Fruit fly (Drosophila melanogaster) whole organism: ENCODE measurements around the gene Dnaaf6.

Experiments
- CG8478 ChIP-seq: fragments of >200 bp; optimal IDR thresholded peaks from 2 replicates; lab custom pipeline; 2018; ENCODE audit warnings: inconsistent platforms
- Dll ChIP-seq: fragments of >200 bp; optimal IDR thresholded peaks from 2 replicates; lab custom pipeline; 2017
- EcR ChIP-seq, 2 experiments: fragments of >200 bp; optimal IDR thresholded peaks; 2 replicates each; lab custom pipeline; 2017; ENCODE audit warnings: missing biosample characterization in 2 of 2, missing genetic modification characterization in 2 of 2, missing genetic modification reagents in 2 of 2
- pan ChIP-seq: fragments of >200 bp; optimal IDR thresholded peaks from 2 replicates; lab custom pipeline; 2017
- psq ChIP-seq: fragments of >200 bp; optimal IDR thresholded peaks from 2 replicates; lab custom pipeline; 2017
- usp ChIP-seq: fragments of >200 bp; optimal IDR thresholded peaks from 2 replicates; lab custom pipeline; 2017; ENCODE audit warnings: missing biosample characterization, missing genetic modification characterization, mixed read lengths

Gene Dnaaf6

dm6 chr3L:14697005-14697404 is 12.4 kb downstream of the Dnaaf6 start, which contains the start of gene CG13474:
TSS of gene CG13474 (minus strand) at chr3L:14697105.
- TF ChIP-seq usp (GFP tag; lab: Kevin White, UChicago) (no peak), EcR (GFP tag; optimal IDR thresholded peaks at IDR 0.05; lab: Kevin White, UChicago) (no peak), pan (no peak), psq (no peak), CG8478 (lab: Kevin White, UChicago) (no peak), Dll (lab: Kevin White, UChicago) (no peak)

dm6 chr3L:14701578-14701977 is 17.0 kb downstream of the Dnaaf6 start, which contains the start of gene CG17177:
TSS of gene CG17177 (minus strand) at chr3L:14701678.
- no peak for TF ChIP-seq CG8478 (lab: Kevin White, UChicago)

- TF ChIP-seq pan: no peak
- no peak for TF ChIP-seq Dll (lab: Kevin White, UChicago)
- TF ChIP-seq EcR (GFP tag; optimal IDR thresholded peaks at IDR 0.05; lab: Kevin White, UChicago): no peak
- no peak for TF ChIP-seq CG8478 (lab: Kevin White, UChicago)
- no peak for TF ChIP-seq usp (GFP tag; lab: Kevin White, UChicago)
- TF ChIP-seq psq: no peak
These were observed 20.6 kb downstream of the Dnaaf6 start, which contains the start of gene CG13476 for dm6 chr3L:14705164-14705563. TSS of gene CG13476 (plus strand) at chr3L:14705464.

- TF ChIP-seq CG8478 (lab: Kevin White, UChicago) (no peak), psq (peak; percentile 38), pan (no peak)
These were observed 21.9 kb downstream of the Dnaaf6 start for dm6 chr3L:14706461-14706880.

dm6 chr3L:14708053-14708452 is 23.5 kb downstream of the Dnaaf6 start:
- no peak for TF ChIP-seq Dll (lab: Kevin White, UChicago)
- no peak for TF ChIP-seq CG8478 (lab: Kevin White, UChicago)
- no peak for TF ChIP-seq pan
- TF ChIP-seq psq: no peak
- no peak for TF ChIP-seq usp (GFP tag; lab: Kevin White, UChicago)
- TF ChIP-seq EcR (GFP tag; optimal IDR thresholded peaks at IDR 0.05; lab: Kevin White, UChicago): no peak

- TF ChIP-seq psq: no peak
These were observed 28.2 kb downstream of the Dnaaf6 start for dm6 chr3L:14712799-14713198.

- TF ChIP-seq Dll (lab: Kevin White, UChicago) (no peak), psq (no peak), EcR (GFP tag; optimal IDR thresholded peaks at IDR 0.05; lab: Kevin White, UChicago) (no peak), CG8478 (lab: Kevin White, UChicago) (no peak), usp (GFP tag; lab: Kevin White, UChicago) (no peak), pan (no peak)
These were observed 43.9 kb downstream of the Dnaaf6 start, which contains the start of gene CG13473 for dm6 chr3L:14728460-14728859. TSS of gene CG13473 (plus strand) at chr3L:14728760.

dm6 chr3L:14731790-14732189 is 47.2 kb downstream of the Dnaaf6 start:
- no peak for TF ChIP-seq CG8478 (lab: Kevin White, UChicago)

dm6 chr3L:14733417-14733816 is 48.8 kb downstream of the Dnaaf6 start, which contains the start of gene CG13471:
TSS of gene CG13471 (minus strand) at chr3L:14733517.
- TF ChIP-seq pan: no peak
- TF ChIP-seq Dll (lab: Kevin White, UChicago): no peak
- no peak for TF ChIP-seq usp (GFP tag; lab: Kevin White, UChicago)
- no peak for TF ChIP-seq EcR (GFP tag; optimal IDR thresholded peaks at IDR 0.05; lab: Kevin White, UChicago)
- TF ChIP-seq psq: no peak
